Worm (Caenorhabditis elegans): ENCODE measurements around the gene magu-1.
A peak's percentile ranks its signal among the peaks of the same experiment; 100 is the strongest.

Gene magu-1

ce11 chrIII:502583-502982 lies 31.1 kb upstream of the magu-1 start (continued):
- TF ChIP-seq nhr-76 (tag; optimal IDR thresholded peaks at IDR 0.05) (no peak), zip-11 (GFP tag; IDR thresholded peaks at IDR 0.05) (peak; percentile 81), tra-1 (GFP tag; IDR thresholded peaks at IDR 0.05) (peak; percentile 84), cey-2 (tag; optimal IDR thresholded peaks at IDR 0.05; ENCODE audit: borderline replicate concordance, insufficient read depth) (no peak), ama-1 (optimal IDR thresholded peaks at IDR 0.05) (no peak), Y48G9A.11 (GFP tag; IDR thresholded peaks at IDR 0.05) (peak; percentile 78), egl-27 (tag; optimal IDR thresholded peaks at IDR 0.05) (no peak), pqm-1 (tag; optimal IDR thresholded peaks at IDR 0.05) (peak; percentile 20), mxl-3 (GFP tag; optimal IDR thresholded peaks at IDR 0.05) (peak; percentile 82), zfp-2 (tag; optimal IDR thresholded peaks at IDR 0.05) (peak; percentile 66), D1046.2 (GFP tag; IDR thresholded peaks at IDR 0.05) (peak; percentile 81), nhr-10 (tag; optimal IDR thresholded peaks at IDR 0.05) (no peak), lin-29 (GFP tag; IDR thresholded peaks at IDR 0.05) (peak; percentile 35; the same call in 1 of the 2 replicates), saeg-2 (GFP tag; IDR thresholded peaks at IDR 0.05) (peak; percentile 81; the same call in 1 of the 2 replicates), nhr-111 (GFP tag; optimal IDR thresholded peaks at IDR 0.05) (peak; percentile 98), set-16 (GFP tag; IDR thresholded peaks at IDR 0.05) (peak; percentile 43; the same call in 1 of the 2 replicates), ces-1 (GFP tag; optimal IDR thresholded peaks at IDR 0.05) (peak; percentile 7), jun-1 (tag; optimal IDR thresholded peaks at IDR 0.05) (peak; percentile 5), madf-5 (GFP tag; IDR thresholded peaks at IDR 0.05) (peak; percentile 80 to 96), spr-1 (tag; optimal IDR thresholded peaks at IDR 0.05) (peak; percentile 89), mdl-1 (tag; optimal IDR thresholded peaks at IDR 0.05) (peak in 1 of 2 experiments; percentile 65), daf-8 (GFP tag; IDR thresholded peaks at IDR 0.05) (no peak), F37D6.2 (tag; optimal IDR thresholded peaks at IDR 0.05) (peak; percentile 77), Y5F2A.4 (GFP tag; optimal IDR thresholded peaks at IDR 0.05) (peak; percentile 83)

ce11 chrIII:491090-491597 lies 19.6 kb upstream of the magu-1 start, which contains the start of gene unc-45:
Gene unc-45, plus strand, starts transcription at chrIII:491547.
- TF ChIP-seq daf-12 (tag; optimal IDR thresholded peaks at IDR 0.05) (no peak), mep-1 (tag; optimal IDR thresholded peaks at IDR 0.05) (peak; percentile 30), nhr-6 (tag; optimal IDR thresholded peaks at IDR 0.05) (peak; percentile 26), zag-1 (tag; optimal IDR thresholded peaks at IDR 0.05) (no peak), egl-43 (GFP tag; IDR thresholded peaks at IDR 0.05) (no peak), hlh-30 (tag; optimal IDR thresholded peaks at IDR 0.05; ENCODE audit: insufficient read depth) (peak; percentile 50), fos-1 (tag; optimal IDR thresholded peaks at IDR 0.05) (no peak), zip-11 (GFP tag; IDR thresholded peaks at IDR 0.05) (no peak), lir-3 (tag; optimal IDR thresholded peaks at IDR 0.05) (no peak), unc-62 (GFP tag; optimal IDR thresholded peaks at IDR 0.05 in 1 of 2) (peak in 1 of 2 experiments; percentile 7), unc-62 (tag; optimal IDR thresholded peaks at IDR 0.05) (no peak), lsy-2 (tag; optimal IDR thresholded peaks at IDR 0.05) (peak in 1 of 2 experiments; percentile 58), aha-1 (tag) (peak; percentile 14), dpl-1 (GFP tag; optimal IDR thresholded peaks at IDR 0.05) (peak; percentile 88), lin-38 (GFP tag; IDR thresholded peaks at IDR 0.05) (peak; percentile 92), mes-2 (tag; optimal IDR thresholded peaks at IDR 0.05; ENCODE audit: poor library complexity, severe bottlenecking) (peak; percentile 46), hlh-11 (tag; optimal IDR thresholded peaks at IDR 0.05) (no peak)

- TF ChIP-seq jun-1 (tag; optimal IDR thresholded peaks at IDR 0.05) (no peak), lir-3 (tag; optimal IDR thresholded peaks at IDR 0.05) (no peak), fkh-10 (GFP tag; optimal IDR thresholded peaks at IDR 0.05) (no peak), nhr-41 (GFP tag; IDR thresholded peaks at IDR 0.05) (no peak), nhr-48 (tag; optimal IDR thresholded peaks at IDR 0.05) (no peak), arid-1 (GFP tag; conservative IDR thresholded peaks at IDR 0.05) (no peak), aly-2 (tag; optimal IDR thresholded peaks at IDR 0.05) (no peak), ZK337.2 (GFP tag; IDR thresholded peaks at IDR 0.05) (no peak), tra-1 (GFP tag; IDR thresholded peaks at IDR 0.05) (no peak), nhr-76 (tag; optimal IDR thresholded peaks at IDR 0.05) (no peak), saeg-2 (GFP tag; IDR thresholded peaks at IDR 0.05) (no peak), nhr-28 (tag; optimal IDR thresholded peaks at IDR 0.05) (no peak), unc-62 (GFP tag; optimal IDR thresholded peaks at IDR 0.05 in 1 of 2) (no peak), unc-62 (tag; optimal IDR thresholded peaks at IDR 0.05) (no peak), spr-3 (GFP tag; optimal IDR thresholded peaks at IDR 0.05) (no peak)
These were observed 17.0 kb upstream of the magu-1 start, which contains the start of gene F30H5.5 for ce11 chrIII:488464-488863. Gene F30H5.5, plus strand, starts transcription at chrIII:488764.

Measured in whole organism, L4 larva.